Fruit fly (Drosophila melanogaster) whole organism, embryonic: ENCODE data around the gene CG1542.

ENCODE experiments used
- Atf6 ChIP-seq: fragments of 200-800 bp; sonication (Bioruptor generic); IDR thresholded peaks from 2 replicates; pipeline ENCODE4 v1.3.6; 2022; ENCODE audit warnings: missing biosample characterization, missing genetic modification characterization
- Bgb ChIP-seq: fragments of 200-800 bp; sonication (Bioruptor generic); IDR thresholded peaks from 2 replicates; pipeline ENCODE4 v1.3.6; 2022; ENCODE audit warnings: missing biosample characterization, missing genetic modification characterization; ENCODE audit not compliant: partially characterized antibody
- BtbVII ChIP-seq: fragments of 200-800 bp; sonication (Bioruptor generic); optimal IDR thresholded peaks from 3 replicates; lab custom pipeline; 2017; ENCODE audit warnings: missing biosample characterization, mild to moderate bottlenecking, missing genetic modification characterization
- CG10543 ChIP-seq: fragments of 200-800 bp; sonication (Bioruptor generic); optimal IDR thresholded peaks from 3 replicates; lab custom pipeline; 2017; ENCODE audit warnings: missing biosample characterization, mild to moderate bottlenecking, missing genetic modification characterization, moderate library complexity
- CG10959 ChIP-seq: fragments of 200-800 bp; sonication (Bioruptor generic); IDR thresholded peaks from 2 replicates; pipeline ENCODE4 v1.3.6; 2022; ENCODE audit warnings: missing biosample characterization, missing genetic modification characterization
- CG11504 ChIP-seq: fragments of 200-800 bp; sonication (Bioruptor generic); optimal IDR thresholded peaks from 3 replicates; lab custom pipeline; 2019; ENCODE audit warnings: missing biosample characterization, mild to moderate bottlenecking, missing genetic modification characterization, moderate library complexity
- CG12155 ChIP-seq: fragments of 200-800 bp; sonication (Bioruptor generic); optimal IDR thresholded peaks from 3 replicates; lab custom pipeline; 2016; ENCODE audit warnings: missing biosample characterization, missing genetic modification characterization
- CG12769 ChIP-seq: fragments of 200-800 bp; sonication (Bioruptor generic); optimal IDR thresholded peaks from 2 replicates; lab custom pipeline; 2019; ENCODE audit warnings: missing biosample characterization, mild to moderate bottlenecking, missing genetic modification characterization, moderate library complexity
- CG14014 ChIP-seq: fragments of 200-800 bp; sonication (Bioruptor generic); IDR thresholded peaks from 2 replicates; pipeline ENCODE4 v1.3.6; 2022; ENCODE audit warnings: missing biosample characterization, missing genetic modification characterization
- CG14050 ChIP-seq: fragments of 200-800 bp; sonication (Bioruptor generic); IDR thresholded peaks from 3 replicates; pipeline ENCODE4 v1.3.6; 2022; ENCODE audit warnings: missing biosample characterization, missing genetic modification characterization
- CG18599 ChIP-seq: fragments of 200-800 bp; sonication (Bioruptor generic); optimal IDR thresholded peaks from 3 replicates; lab custom pipeline; 2017; ENCODE audit warnings: missing biosample characterization, missing genetic modification characterization, mild to moderate bottlenecking, moderate library complexity, missing genetic modification reagents
- CG2678 ChIP-seq: fragments of 200-800 bp; sonication (Bioruptor generic); optimal IDR thresholded peaks from 3 replicates; lab custom pipeline; 2019; ENCODE audit warnings: missing biosample characterization, mild to moderate bottlenecking, missing genetic modification characterization, moderate library complexity
- CG3065 ChIP-seq: fragments of 200-800 bp; sonication (Bioruptor generic); optimal IDR thresholded peaks from 2 replicates; lab custom pipeline; 2016; ENCODE audit warnings: missing biosample characterization, missing genetic modification characterization
- CG34376 ChIP-seq: fragments of 200-800 bp; sonication (Bioruptor generic); optimal IDR thresholded peaks from 2 replicates; lab custom pipeline; 2018; ENCODE audit warnings: missing biosample characterization, mild to moderate bottlenecking, missing genetic modification characterization
- CG34422 ChIP-seq: fragments of 200-800 bp; sonication (Bioruptor generic); IDR thresholded peaks from 3 replicates; pipeline ENCODE4 v1.3.6; 2022; ENCODE audit warnings: missing biosample characterization, missing genetic modification characterization
- CG4820 ChIP-seq: fragments of 200-800 bp; sonication (Bioruptor generic); optimal IDR thresholded peaks from 3 replicates; lab custom pipeline; 2016; ENCODE audit warnings: missing biosample characterization, missing genetic modification characterization
- CG7839 ChIP-seq: fragments of 200-800 bp; sonication (Bioruptor generic); optimal IDR thresholded peaks from 3 replicates; lab custom pipeline; 2018; ENCODE audit warnings: missing biosample characterization, mild to moderate bottlenecking, missing genetic modification characterization, moderate library complexity
- CG7987 ChIP-seq: fragments of 200-800 bp; sonication (Bioruptor generic); optimal IDR thresholded peaks from 2 replicates; lab custom pipeline; 2018; ENCODE audit warnings: missing biosample characterization, mild to moderate bottlenecking, missing genetic modification characterization, moderate library complexity
- CG9437 ChIP-seq: fragments of 200-800 bp; sonication (Bioruptor generic); optimal IDR thresholded peaks from 2 replicates; lab custom pipeline; 2018; ENCODE audit warnings: missing biosample characterization, mild to moderate bottlenecking, missing genetic modification characterization
- CG9797 ChIP-seq: fragments of 200-800 bp; sonication (Bioruptor generic); optimal IDR thresholded peaks from 3 replicates; lab custom pipeline; 2018; ENCODE audit warnings: missing biosample characterization, mild to moderate bottlenecking, missing genetic modification characterization
- Camta ChIP-seq: fragments of 200-800 bp; sonication (Bioruptor generic); optimal IDR thresholded peaks from 2 replicates; lab custom pipeline; 2016; ENCODE audit warnings: missing biosample characterization, missing genetic modification characterization
- Doc2 ChIP-seq: fragments of 200-800 bp; sonication (Bioruptor generic); IDR thresholded peaks from 2 replicates; pipeline ENCODE4 v1.3.6; 2022; ENCODE audit warnings: missing biosample characterization, missing genetic modification characterization
- Drgx ChIP-seq: fragments of 200-800 bp; sonication (Bioruptor generic); IDR thresholded peaks from 2 replicates; pipeline ENCODE4 v1.3.6; 2022; ENCODE audit warnings: missing biosample characterization, missing genetic modification characterization
- E2f1 ChIP-seq: fragments of 200-800 bp; sonication (Bioruptor generic); IDR thresholded peaks from 2 replicates; pipeline ENCODE4 v1.3.6; 2022; ENCODE audit warnings: missing biosample characterization, missing genetic modification characterization
- Gsc ChIP-seq: fragments of 200-800 bp; sonication (Bioruptor generic); IDR thresholded peaks from 2 replicates; pipeline ENCODE4 v1.3.6; 2022; ENCODE audit warnings: missing biosample characterization, missing genetic modification characterization
- H15 ChIP-seq: fragments of 200-800 bp; sonication (Bioruptor generic); IDR thresholded peaks from 3 replicates; pipeline ENCODE4 v1.3.6; 2022; ENCODE audit warnings: missing biosample characterization, missing genetic modification characterization
- HLH4C ChIP-seq: fragments of 200-800 bp; sonication (Bioruptor generic); IDR thresholded peaks from 3 replicates; pipeline ENCODE4 v1.3.6; 2022; ENCODE audit warnings: missing biosample characterization, missing genetic modification characterization; ENCODE audit not compliant: partially characterized antibody
- Hmr ChIP-seq: fragments of 200-800 bp; sonication (Bioruptor generic); optimal IDR thresholded peaks from 3 replicates; lab custom pipeline; 2017; ENCODE audit warnings: mild to moderate bottlenecking, missing biosample characterization, missing genetic modification reagents, missing genetic modification characterization
- MBD-R2 ChIP-seq: fragments of 200-800 bp; sonication (Bioruptor generic); IDR thresholded peaks from 2 replicates; pipeline ENCODE4 v1.3.6; 2022; ENCODE audit warnings: missing biosample characterization, missing genetic modification characterization
- Oli ChIP-seq: fragments of 200-800 bp; sonication (Bioruptor generic); optimal IDR thresholded peaks from 2 replicates; lab custom pipeline; 2018; ENCODE audit warnings: missing biosample characterization, mild to moderate bottlenecking, missing genetic modification characterization, moderate library complexity
- Ptx1 ChIP-seq: fragments of 200-800 bp; sonication (Bioruptor generic); IDR thresholded peaks from 2 replicates; pipeline ENCODE4 v1.3.6; 2022; ENCODE audit warnings: missing biosample characterization, missing genetic modification characterization
- Rx ChIP-seq: fragments of 200-800 bp; sonication (Bioruptor generic); IDR thresholded peaks from 2 replicates; pipeline ENCODE4 v1.3.6; 2022; ENCODE audit warnings: missing biosample characterization, missing genetic modification characterization
- TFAM ChIP-seq: fragments of 200-800 bp; sonication (Bioruptor generic); optimal IDR thresholded peaks from 2 replicates; lab custom pipeline; 2017; ENCODE audit warnings: missing biosample characterization, missing genetic modification characterization, inconsistent platforms
- YL-1 ChIP-seq: fragments of 200-800 bp; sonication (Bioruptor generic); optimal IDR thresholded peaks from 3 replicates; lab custom pipeline; 2017; ENCODE audit warnings: missing biosample characterization, mild to moderate bottlenecking, missing genetic modification characterization
- amos ChIP-seq: fragments of 200-800 bp; sonication (Bioruptor generic); IDR thresholded peaks from 2 replicates; pipeline ENCODE4 v1.3.6; 2022; ENCODE audit warnings: missing biosample characterization, missing genetic modification characterization; ENCODE audit not compliant: partially characterized antibody
- danr ChIP-seq: fragments of 200-800 bp; sonication (Bioruptor generic); IDR thresholded peaks from 2 replicates; pipeline ENCODE4 v1.3.6; 2022; ENCODE audit warnings: missing biosample characterization, missing genetic modification characterization
- dm ChIP-seq: fragments of 200-800 bp; sonication (Bioruptor generic); optimal IDR thresholded peaks from 3 replicates; lab custom pipeline; 2016; ENCODE audit warnings: missing biosample characterization, missing genetic modification characterization
- ems ChIP-seq: fragments of 200-800 bp; sonication (Bioruptor generic); optimal IDR thresholded peaks from 3 replicates; lab custom pipeline; 2016; ENCODE audit warnings: missing biosample characterization, missing genetic modification characterization
- exex ChIP-seq: fragments of 200-800 bp; sonication (Bioruptor generic); optimal IDR thresholded peaks from 4 replicates; lab custom pipeline; 2018; ENCODE audit warnings: missing biosample characterization, mild to moderate bottlenecking, missing genetic modification characterization, moderate library complexity
- grn ChIP-seq: fragments of 200-800 bp; sonication (Bioruptor generic); optimal IDR thresholded peaks from 3 replicates; lab custom pipeline; 2017; ENCODE audit warnings: missing biosample characterization, missing genetic modification characterization
- hb ChIP-seq: fragments of 200-800 bp; sonication (Bioruptor generic); IDR thresholded peaks from 3 replicates; pipeline ENCODE4 v1.3.6; 2022; ENCODE audit warnings: missing biosample characterization, missing genetic modification characterization; ENCODE audit not compliant: partially characterized antibody
- lab ChIP-seq: fragments of 200-800 bp; sonication (Bioruptor generic); optimal IDR thresholded peaks from 3 replicates; lab custom pipeline; 2017; ENCODE audit warnings: missing biosample characterization, missing genetic modification characterization, mild to moderate bottlenecking, moderate library complexity, missing genetic modification reagents
- mam ChIP-seq: fragments of 200-800 bp; sonication (Bioruptor generic); optimal IDR thresholded peaks from 3 replicates; lab custom pipeline; 2016; ENCODE audit warnings: missing biosample characterization, missing genetic modification characterization
- mirr ChIP-seq: fragments of 200-800 bp; sonication (Bioruptor generic); optimal IDR thresholded peaks from 3 replicates; lab custom pipeline; 2018; ENCODE audit warnings: missing biosample characterization, mild to moderate bottlenecking, missing genetic modification characterization
- pita ChIP-seq: fragments of 200-800 bp; sonication (Bioruptor generic); optimal IDR thresholded peaks from 2 replicates; lab custom pipeline; 2017; ENCODE audit warnings: missing biosample characterization, mild to moderate bottlenecking, missing genetic modification characterization
- ssp ChIP-seq: fragments of 200-800 bp; sonication (Bioruptor generic); IDR thresholded peaks from 2 replicates; pipeline ENCODE4 v1.3.6; 2022; ENCODE audit warnings: missing biosample characterization, missing genetic modification characterization
- stwl ChIP-seq: fragments of 200-800 bp; sonication (Bioruptor generic); optimal IDR thresholded peaks from 3 replicates; lab custom pipeline; 2018; ENCODE audit warnings: missing biosample characterization, mild to moderate bottlenecking, missing genetic modification characterization, moderate library complexity
- unc-4 ChIP-seq: fragments of 200-800 bp; sonication (Bioruptor generic); IDR thresholded peaks from 2 replicates; pipeline ENCODE4 v1.3.6; 2022; ENCODE audit warnings: missing biosample characterization, missing genetic modification characterization; ENCODE audit not compliant: partially characterized antibody
- yki ChIP-seq: fragments of >200 bp; optimal IDR thresholded peaks from 3 replicates; lab custom pipeline; 2018
- zf30C ChIP-seq: fragments of 200-800 bp; sonication (Bioruptor generic); optimal IDR thresholded peaks from 3 replicates; lab custom pipeline; 2018; ENCODE audit warnings: missing biosample characterization, mild to moderate bottlenecking, missing genetic modification characterization
- zfh1 ChIP-seq: fragments of 200-800 bp; sonication (Bioruptor generic); IDR thresholded peaks from 3 replicates; pipeline ENCODE4 v1.3.6; 2022; ENCODE audit warnings: missing biosample characterization, missing genetic modification characterization

The CG1542 gene

DNA sequence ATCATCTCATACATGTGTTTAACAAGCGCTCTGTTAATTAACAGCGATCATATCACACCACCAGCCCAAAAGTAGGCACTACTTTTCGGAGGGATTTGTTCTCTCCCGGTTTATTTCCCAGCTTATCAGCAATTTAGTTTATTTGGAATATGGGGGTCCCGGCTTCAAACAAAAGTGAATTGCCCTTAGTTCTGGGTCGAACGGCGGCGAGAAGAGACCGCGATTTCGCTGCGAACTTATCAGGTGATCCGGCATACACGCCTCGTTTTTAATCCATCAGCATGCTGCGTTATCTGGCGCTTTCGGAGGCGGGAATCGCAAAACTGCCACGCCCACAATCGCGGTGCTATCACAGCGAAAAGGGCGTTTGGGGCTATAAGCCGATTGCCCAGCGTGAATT, 16.5 kb upstream of the CG1542 start, which contains the start of gene CG1544 (continued):
- TF ChIP-seq stwl (tag; lab: Kevin White, UChicago): peak; percentile 32
- TF ChIP-seq CG4820: no peak
- TF ChIP-seq E2f1: no peak
- TF ChIP-seq TFAM: no peak
- peak; percentile 75 for TF ChIP-seq CG10543
- TF ChIP-seq dm (GFP tag; lab: Kevin White, UChicago): no peak
- TF ChIP-seq mirr (GFP tag; lab: Kevin White, UChicago): peak; percentile 96
- no peak for TF ChIP-seq Rx (GFP tag; lab: Robert Waterston, UW)
- TF ChIP-seq ems (GFP tag; lab: Kevin White, UChicago): no peak
- TF ChIP-seq CG9797 (GFP tag; lab: Kevin White, UChicago): no peak
- TF ChIP-seq Atf6 (GFP tag; lab: Robert Waterston, UW): 0 out of 2 replicates have a peak, but pooled peaks have one; percentile 21
- no peak for TF ChIP-seq MBD-R2 (GFP tag; lab: Robert Waterston, UW)
- TF ChIP-seq YL-1: no peak
- TF ChIP-seq lab (GFP tag; lab: Kevin White, UChicago): peak; percentile 12
- TF ChIP-seq yki (lab: Kevin White, UChicago): no peak
- peak; percentile 6 for TF ChIP-seq CG2678
- TF ChIP-seq HLH4C (GFP tag; lab: Robert Waterston, UW): 0 out of 3 replicates have a peak, but pooled peaks have one; percentile 12
- TF ChIP-seq CG14050 (GFP tag; lab: Robert Waterston, UW): no peak
- TF ChIP-seq Camta (GFP tag; lab: Kevin White, UChicago): no peak
- TF ChIP-seq pita (GFP tag; lab: Kevin White, UChicago): peak; percentile 13
- no peak for TF ChIP-seq unc-4
- no peak for TF ChIP-seq CG10959 (GFP tag; lab: Robert Waterston, UW)
- TF ChIP-seq mam: no peak
- peak; percentile 34; the same call in 1 of the 2 replicates for TF ChIP-seq amos (GFP tag; lab: Robert Waterston, UW)
- TF ChIP-seq Oli (tag; lab: Kevin White, UChicago): no peak
- no peak for TF ChIP-seq CG14014 (GFP tag; lab: Robert Waterston, UW)
- TF ChIP-seq CG12769: peak; percentile 94
- no peak for TF ChIP-seq zf30C (GFP tag; lab: Kevin White, UChicago)
- peak; percentile 41 for TF ChIP-seq BtbVII
- no peak for TF ChIP-seq Gsc (GFP tag; lab: Robert Waterston, UW)
- TF ChIP-seq CG7839 (tag; lab: Kevin White, UChicago): no peak
- 0 out of 3 replicates have a peak, but pooled peaks have one; percentile 24 for TF ChIP-seq zfh1 (GFP tag; lab: Robert Waterston, UW)
- TF ChIP-seq CG34376 (GFP tag; lab: Kevin White, UChicago): peak; percentile 93
- TF ChIP-seq grn (GFP tag; lab: Kevin White, UChicago): peak; percentile 69
- TF ChIP-seq Bgb (GFP tag; lab: Robert Waterston, UW): no peak
- no peak for TF ChIP-seq CG12155 (GFP tag; lab: Kevin White, UChicago)
- peak; percentile 32 for TF ChIP-seq CG18599 (GFP tag; lab: Kevin White, UChicago)
- TF ChIP-seq CG11504 (tag; lab: Kevin White, UChicago): no peak
- TF ChIP-seq Doc2: no peak
- peak; percentile 69 for TF ChIP-seq exex (tag; lab: Kevin White, UChicago)
- no peak for TF ChIP-seq danr (GFP tag; lab: Robert Waterston, UW)
- no peak for TF ChIP-seq Ptx1 (GFP tag; lab: Robert Waterston, UW)
- TF ChIP-seq Hmr (GFP tag; lab: Kevin White, UChicago): peak; percentile 17
- TF ChIP-seq CG34422 (GFP tag; lab: Robert Waterston, UW): peak; percentile 32; the same call in 1 of the 3 replicates
- peak; percentile 55 for TF ChIP-seq CG3065 (GFP tag; lab: Kevin White, UChicago)
- TF ChIP-seq ssp (GFP tag; lab: Robert Waterston, UW): no peak
- no peak for TF ChIP-seq H15
- no peak for TF ChIP-seq CG9437 (GFP tag; lab: Kevin White, UChicago)
- TF ChIP-seq hb (GFP tag; lab: Robert Waterston, UW): no peak
- TF ChIP-seq Drgx: no peak
- TF ChIP-seq CG7987 (GFP tag; lab: Kevin White, UChicago): no peak
